Worm (Caenorhabditis elegans): ENCODE measurements around the gene nhr-94.

DNA sequence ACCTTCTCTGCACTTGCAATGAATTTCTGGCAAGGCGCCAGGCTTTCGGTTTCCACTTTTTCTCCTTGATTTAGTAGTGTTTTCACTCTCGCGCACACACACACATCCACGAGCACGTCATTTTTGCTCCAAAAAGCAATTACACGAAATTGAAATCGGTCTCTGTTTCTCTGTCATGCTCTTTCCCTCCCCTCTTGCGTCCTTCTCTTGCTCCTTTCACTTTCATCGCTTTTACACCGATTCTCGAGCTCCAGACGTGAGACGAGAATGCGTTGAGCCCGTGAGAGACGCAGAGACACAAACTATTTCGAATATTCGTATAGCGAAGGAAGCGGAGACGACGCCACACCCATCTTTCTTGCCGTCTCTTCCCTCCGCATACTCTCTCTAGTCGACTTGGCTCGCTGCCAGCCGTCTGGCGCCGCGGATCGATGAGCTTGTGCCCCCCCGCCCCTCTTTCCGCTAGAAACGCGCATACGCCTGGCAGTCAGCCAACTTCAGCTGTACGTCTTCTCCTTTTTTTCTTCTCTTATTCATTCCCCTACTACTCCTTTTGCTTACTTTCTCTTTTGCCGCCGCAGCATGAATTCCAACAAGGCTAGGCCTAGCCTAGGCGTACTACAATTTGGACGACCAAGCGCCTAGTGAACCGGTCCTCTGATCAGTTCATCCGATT lies 42.0 kb upstream of the nhr-94 start:
- no peak for TF ChIP-seq egl-27 (tag; optimal IDR thresholded peaks at IDR 0.05)
- peak; percentile 76 for TF ChIP-seq ceh-28 (tag; optimal IDR thresholded peaks at IDR 0.05)
- peak; percentile 18 for TF ChIP-seq pqm-1 (tag; optimal IDR thresholded peaks at IDR 0.05)
- TF ChIP-seq mdl-1 (tag; optimal IDR thresholded peaks at IDR 0.05) = peak; percentile 38
- TF ChIP-seq ztf-4 (tag; optimal IDR thresholded peaks at IDR 0.05) = no peak
- peak; percentile 57 for TF ChIP-seq elt-2 (tag; optimal IDR thresholded peaks at IDR 0.05)
- TF ChIP-seq fos-1 (tag; optimal IDR thresholded peaks at IDR 0.05) = no peak
- TF ChIP-seq elt-3 (tag; optimal IDR thresholded peaks at IDR 0.05) = no peak
